Fruit fly (Drosophila melanogaster) whole organism, embryonic: ENCODE data around the gene Actn.

Experiments
- Blimp-1 ChIP-seq: fragments of 200-800 bp; sonication (Bioruptor generic); optimal IDR thresholded peaks from 3 replicates; lab custom pipeline; 2018; ENCODE audit warnings: missing biosample characterization, missing genetic modification characterization, mild to moderate bottlenecking, moderate library complexity, missing genetic modification reagents
- CG10654 ChIP-seq: fragments of 200-800 bp; sonication (Bioruptor generic); optimal IDR thresholded peaks from 2 replicates; lab custom pipeline; 2016; ENCODE audit warnings: missing biosample characterization, missing genetic modification characterization
- CG11504 ChIP-seq: fragments of 200-800 bp; sonication (Bioruptor generic); optimal IDR thresholded peaks from 3 replicates; lab custom pipeline; 2019; ENCODE audit warnings: missing biosample characterization, mild to moderate bottlenecking, missing genetic modification characterization, moderate library complexity
- CG12942 ChIP-seq: fragments of 200-800 bp; sonication (Bioruptor generic); optimal IDR thresholded peaks from 3 replicates; lab custom pipeline; 2016; ENCODE audit warnings: missing biosample characterization, missing genetic modification characterization
- CG13287 ChIP-seq: fragments of 200-800 bp; sonication (Bioruptor generic); IDR thresholded peaks from 2 replicates; pipeline ENCODE4 v1.3.6; 2022; ENCODE audit warnings: missing biosample characterization, missing genetic modification characterization; ENCODE audit not compliant: partially characterized antibody
- CG13424 ChIP-seq: fragments of 200-800 bp; sonication (Bioruptor generic); optimal IDR thresholded peaks from 2 replicates; lab custom pipeline; 2019; ENCODE audit warnings: missing biosample characterization, mild to moderate bottlenecking, missing genetic modification characterization, moderate library complexity
- CG14050 ChIP-seq: fragments of 200-800 bp; sonication (Bioruptor generic); IDR thresholded peaks from 3 replicates; pipeline ENCODE4 v1.3.6; 2022; ENCODE audit warnings: missing biosample characterization, missing genetic modification characterization
- CG15514 ChIP-seq: fragments of 200-800 bp; sonication (Bioruptor generic); optimal IDR thresholded peaks from 3 replicates; lab custom pipeline; 2017; ENCODE audit warnings: missing biosample characterization, missing genetic modification characterization, mild to moderate bottlenecking, moderate library complexity, missing genetic modification reagents
- CG15601 ChIP-seq: fragments of 200-800 bp; sonication (Bioruptor generic); optimal IDR thresholded peaks from 3 replicates; lab custom pipeline; 2019; ENCODE audit warnings: missing biosample characterization, mild to moderate bottlenecking, missing genetic modification characterization, moderate library complexity
- CG17361 ChIP-seq: fragments of 200-800 bp; sonication (Bioruptor generic); IDR thresholded peaks from 3 replicates; pipeline ENCODE4 v1.3.6; 2022; ENCODE audit warnings: missing biosample characterization, missing genetic modification characterization
- CG2712 ChIP-seq: fragments of 200-800 bp; optimal IDR thresholded peaks from 3 replicates; lab custom pipeline; 2019; ENCODE audit warnings: missing biosample characterization, mild to moderate bottlenecking, missing genetic modification characterization, moderate library complexity
- CG30403 ChIP-seq: fragments of 200-800 bp; sonication (Bioruptor generic); optimal IDR thresholded peaks from 3 replicates; lab custom pipeline; 2016; ENCODE audit warnings: missing biosample characterization, missing genetic modification characterization
- CG3847 ChIP-seq: fragments of 200-800 bp; sonication (Bioruptor generic); IDR thresholded peaks from 2 replicates; pipeline ENCODE4 v1.3.6; 2022; ENCODE audit warnings: missing biosample characterization, missing genetic modification characterization
- CG4282 ChIP-seq: fragments of 200-800 bp; sonication (Bioruptor generic); optimal IDR thresholded peaks from 2 replicates; lab custom pipeline; 2016; ENCODE audit warnings: missing biosample characterization, missing genetic modification characterization
- CG4360 ChIP-seq: fragments of 200-800 bp; sonication (Bioruptor generic); IDR thresholded peaks from 2 replicates; pipeline ENCODE4 v1.3.6; 2022; ENCODE audit warnings: missing biosample characterization, missing genetic modification characterization
- CG5245 ChIP-seq: fragments of 200-800 bp; sonication (Bioruptor generic); optimal IDR thresholded peaks from 3 replicates; lab custom pipeline; 2016; ENCODE audit warnings: missing biosample characterization, missing genetic modification characterization
- CG7839 ChIP-seq: fragments of 200-800 bp; sonication (Bioruptor generic); optimal IDR thresholded peaks from 3 replicates; lab custom pipeline; 2018; ENCODE audit warnings: missing biosample characterization, mild to moderate bottlenecking, missing genetic modification characterization, moderate library complexity
- Chrac-16 ChIP-seq: fragments of 200-800 bp; sonication (Bioruptor generic); optimal IDR thresholded peaks from 3 replicates; lab custom pipeline; 2016; ENCODE audit warnings: missing biosample characterization, missing genetic modification characterization
- D19A ChIP-seq: fragments of 200-800 bp; optimal IDR thresholded peaks from 3 replicates; lab custom pipeline; 2019; ENCODE audit warnings: missing biosample characterization, mild to moderate bottlenecking, missing genetic modification characterization, moderate library complexity
- Dbx ChIP-seq: fragments of 200-800 bp; sonication (Bioruptor generic); IDR thresholded peaks from 3 replicates; pipeline ENCODE4 v1.3.6; 2022; ENCODE audit warnings: missing biosample characterization, missing genetic modification characterization
- Drgx ChIP-seq: fragments of 200-800 bp; sonication (Bioruptor generic); IDR thresholded peaks from 2 replicates; pipeline ENCODE4 v1.3.6; 2022; ENCODE audit warnings: missing biosample characterization, missing genetic modification characterization
- HLH4C ChIP-seq: fragments of 200-800 bp; sonication (Bioruptor generic); IDR thresholded peaks from 3 replicates; pipeline ENCODE4 v1.3.6; 2022; ENCODE audit warnings: missing biosample characterization, missing genetic modification characterization; ENCODE audit not compliant: partially characterized antibody
- HLH54F ChIP-seq: fragments of 200-800 bp; sonication (Bioruptor generic); optimal IDR thresholded peaks from 3 replicates; lab custom pipeline; 2016; ENCODE audit warnings: missing biosample characterization, missing genetic modification characterization
- Hand ChIP-seq: fragments of 200-800 bp; sonication (Bioruptor generic); optimal IDR thresholded peaks from 2 replicates; lab custom pipeline; 2017; ENCODE audit warnings: mild to moderate bottlenecking, missing biosample characterization, missing genetic modification reagents, missing genetic modification characterization
- Hr78 ChIP-seq, 2 experiments: fragments of 200-800 bp in 1 of 2; fragments of >200 bp in 1 of 2; sonication (Bioruptor generic) in 1 of 2; optimal IDR thresholded peaks; 2 replicates each; lab custom pipeline; 2017 to 2019; ENCODE audit warnings: missing biosample characterization in 2 of 2, missing genetic modification characterization in 2 of 2, mild to moderate bottlenecking in 1 of 2, moderate library complexity in 1 of 2
- MTF-1 ChIP-seq: fragments of 200-800 bp; sonication (Bioruptor generic); optimal IDR thresholded peaks from 2 replicates; lab custom pipeline; 2018; ENCODE audit warnings: missing biosample characterization, mild to moderate bottlenecking, missing genetic modification characterization, borderline replicate concordance
- Med ChIP-seq: fragments of 200-800 bp; sonication (Bioruptor generic); peaks from one replicate; lab custom pipeline; 2016; ENCODE audit warnings: missing biosample characterization, missing genetic modification characterization, mild to moderate bottlenecking, inconsistent platforms, moderate library complexity
- Nf-YC ChIP-seq: fragments of 200-800 bp; optimal IDR thresholded peaks from 3 replicates; lab custom pipeline; 2019; ENCODE audit warnings: missing biosample characterization, mild to moderate bottlenecking, missing genetic modification characterization, moderate library complexity
- Ptx1 ChIP-seq: fragments of 200-800 bp; sonication (Bioruptor generic); IDR thresholded peaks from 2 replicates; pipeline ENCODE4 v1.3.6; 2022; ENCODE audit warnings: missing biosample characterization, missing genetic modification characterization
- TFAM ChIP-seq: fragments of 200-800 bp; sonication (Bioruptor generic); optimal IDR thresholded peaks from 2 replicates; lab custom pipeline; 2017; ENCODE audit warnings: missing biosample characterization, missing genetic modification characterization, inconsistent platforms
- Trl ChIP-seq, 3 experiments: fragments of >200 bp in 2 of 3; fragments of 200-800 bp in 1 of 3; sonication (Bioruptor generic) in 1 of 3; optimal IDR thresholded peaks; 2 replicates in 1 of 3; 3 replicates in 2 of 3; lab custom pipeline; 2016 to 2017; ENCODE audit warnings: missing biosample characterization in 1 of 3, missing genetic modification characterization in 1 of 3
- bbx ChIP-seq: fragments of 200-800 bp; sonication (Bioruptor generic); IDR thresholded peaks from 2 replicates; pipeline ENCODE4 v1.3.6; 2022; ENCODE audit warnings: missing biosample characterization, missing genetic modification characterization; ENCODE audit not compliant: partially characterized antibody
- bcd ChIP-seq: fragments of 200-800 bp; sonication (Bioruptor generic); optimal IDR thresholded peaks from 2 replicates; lab custom pipeline; 2017; ENCODE audit warnings: missing biosample characterization, mild to moderate bottlenecking, missing genetic modification characterization
- bsh ChIP-seq, 2 experiments: fragments of 200-800 bp; sonication (Bioruptor generic); optimal IDR thresholded peaks; 2 replicates each; lab custom pipeline; 2017 to 2018; ENCODE audit warnings: mild to moderate bottlenecking in 2 of 2, missing biosample characterization in 2 of 2, missing genetic modification characterization in 2 of 2, moderate library complexity in 1 of 2
- chif ChIP-seq, 2 experiments: fragments of 200-800 bp; sonication (Bioruptor generic); optimal IDR thresholded peaks; 3 replicates each; lab custom pipeline; 2016; ENCODE audit warnings: missing biosample characterization in 2 of 2, missing genetic modification characterization in 2 of 2
- chn ChIP-seq: fragments of 200-800 bp; sonication (Bioruptor generic); optimal IDR thresholded peaks from 2 replicates; lab custom pipeline; 2016; ENCODE audit warnings: missing biosample characterization, missing genetic modification characterization
- ci ChIP-seq: fragments of 200-800 bp; sonication (Bioruptor generic); IDR thresholded peaks from 3 replicates; pipeline ENCODE4 v1.3.6; 2022; ENCODE audit warnings: missing biosample characterization, missing genetic modification characterization
- knrl ChIP-seq: fragments of 200-800 bp; sonication (Bioruptor generic); IDR thresholded peaks from 3 replicates; pipeline ENCODE4 v1.3.6; 2022; ENCODE audit warnings: missing biosample characterization, missing genetic modification characterization; ENCODE audit not compliant: partially characterized antibody
- org-1 ChIP-seq: fragments of 200-800 bp; sonication (Bioruptor generic); optimal IDR thresholded peaks from 2 replicates; lab custom pipeline; 2017; ENCODE audit warnings: missing biosample characterization, missing genetic modification characterization
- pros ChIP-seq: fragments of 200-800 bp; sonication (Bioruptor generic); optimal IDR thresholded peaks from 3 replicates; lab custom pipeline; 2019; ENCODE audit warnings: missing biosample characterization, mild to moderate bottlenecking, missing genetic modification characterization, moderate library complexity
- pum ChIP-seq: fragments of 200-800 bp; sonication (Bioruptor generic); optimal IDR thresholded peaks from 2 replicates; lab custom pipeline; 2016; ENCODE audit warnings: missing biosample characterization, missing genetic modification characterization
- rib ChIP-seq: fragments of 200-800 bp; sonication (Bioruptor generic); IDR thresholded peaks from 2 replicates; pipeline ENCODE4 v1.3.6; 2022; ENCODE audit warnings: missing biosample characterization, missing genetic modification characterization
- seq ChIP-seq: fragments of 200-800 bp; sonication (Bioruptor generic); IDR thresholded peaks from 2 replicates; pipeline ENCODE4 v1.3.6; 2022; ENCODE audit warnings: missing biosample characterization, missing genetic modification characterization
- shn ChIP-seq: fragments of 200-800 bp; sonication (Bioruptor generic); optimal IDR thresholded peaks from 3 replicates; lab custom pipeline; 2016; ENCODE audit warnings: missing biosample characterization, missing genetic modification characterization
- sr ChIP-seq: fragments of 200-800 bp; sonication (Bioruptor generic); IDR thresholded peaks from 3 replicates; pipeline ENCODE4 v1.3.6; 2022; ENCODE audit warnings: missing biosample characterization, missing genetic modification characterization
- vvl ChIP-seq: fragments of 200-800 bp; sonication (Bioruptor generic); IDR thresholded peaks from 2 replicates; pipeline ENCODE4 v1.3.6; 2022; ENCODE audit warnings: missing biosample characterization, missing genetic modification characterization
- wdn ChIP-seq: fragments of 200-800 bp; sonication (Bioruptor generic); IDR thresholded peaks from 2 replicates; pipeline ENCODE4 v1.3.6; 2022; ENCODE audit warnings: missing biosample characterization, missing genetic modification characterization
- zen2 ChIP-seq: fragments of 200-800 bp; sonication (Bioruptor generic); IDR thresholded peaks from 3 replicates; pipeline ENCODE4 v1.3.6; 2022; ENCODE audit warnings: missing biosample characterization, missing genetic modification characterization; ENCODE audit not compliant: partially characterized antibody

Gene Actn

DNA sequence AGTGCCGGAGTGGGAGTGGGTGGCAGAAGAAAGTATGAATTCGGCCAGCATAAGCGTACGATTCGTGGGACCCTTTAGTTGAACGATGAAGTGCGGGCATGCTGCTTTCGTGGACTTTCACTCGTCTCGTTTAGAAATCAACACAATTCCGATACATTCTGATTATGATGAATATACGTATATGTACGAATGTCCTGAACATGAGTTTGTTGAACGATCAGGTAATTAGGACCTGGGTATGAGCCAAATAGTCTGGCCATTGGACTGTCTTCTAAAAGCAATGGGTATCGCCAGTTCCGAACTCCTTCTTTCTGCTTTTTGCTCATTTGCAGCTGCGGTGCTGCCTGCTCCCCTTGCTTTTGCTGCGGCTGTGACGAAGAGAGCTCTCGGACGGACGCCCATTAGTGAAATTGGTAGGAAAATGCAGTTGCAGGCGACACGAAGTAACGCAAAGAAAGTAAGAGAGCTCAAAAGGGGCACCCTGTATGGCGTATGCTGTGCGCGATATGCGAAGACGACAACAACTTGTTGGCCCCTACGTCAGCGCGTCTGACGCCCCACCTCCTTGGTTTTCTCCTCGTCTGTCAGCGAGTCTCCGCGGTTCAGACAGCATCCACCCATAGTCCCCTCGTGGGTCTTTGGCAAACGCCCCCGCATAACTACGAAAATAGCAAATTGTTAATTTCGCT lies 5.2 kb downstream of the Actn start (continued):
- TF ChIP-seq CG10654: no peak
- TF ChIP-seq vvl: no peak
- no peak for TF ChIP-seq Hand (GFP tag; lab: Kevin White, UChicago)
- peak; percentile 5 for TF ChIP-seq D19A (tag; lab: Kevin White, UChicago)
- TF ChIP-seq seq: 0 out of 2 replicates have a peak, but pooled peaks have one; percentile 25
- no peak for TF ChIP-seq Trl (optimal IDR thresholded peaks at IDR 0.05; lab: Kevin White, UChicago)
- TF ChIP-seq Trl (GFP tag; optimal IDR thresholded peaks at IDR 0.05; lab: Kevin White, UChicago): peak; percentile 25
- no peak for TF ChIP-seq CG3847 (GFP tag; lab: Robert Waterston, UW)
- TF ChIP-seq CG17361 (GFP tag; lab: Robert Waterston, UW): 0 out of 3 replicates have a peak, but pooled peaks have one; percentile 21
- peak; percentile 11 for TF ChIP-seq pum (GFP tag; lab: Kevin White, UChicago)
- TF ChIP-seq org-1 (GFP tag; lab: Kevin White, UChicago): no peak
- peak; percentile 14 for TF ChIP-seq CG12942
- peak; percentile 8 for TF ChIP-seq Chrac-16 (GFP tag; lab: Kevin White, UChicago)
- TF ChIP-seq CG15601 (tag; lab: Kevin White, UChicago): peak; percentile 4
- peak; percentile 14 for TF ChIP-seq HLH54F
- TF ChIP-seq CG14050 (GFP tag; lab: Robert Waterston, UW): no peak
- TF ChIP-seq CG7839 (tag; lab: Kevin White, UChicago): peak; percentile 18
- TF ChIP-seq CG30403 (GFP tag; lab: Kevin White, UChicago): peak; percentile 34
- TF ChIP-seq CG5245 (GFP tag; lab: Kevin White, UChicago): no peak
- TF ChIP-seq bsh (GFP tag; optimal IDR thresholded peaks at IDR 0.05; lab: Kevin White, UChicago): peak in 1 of 2 experiments; percentile 13
- TF ChIP-seq CG2712 (tag; lab: Kevin White, UChicago): no peak
- peak; percentile 50 for TF ChIP-seq CG11504
- TF ChIP-seq shn (GFP tag; lab: Kevin White, UChicago): peak; percentile 17
- no peak for TF ChIP-seq Hr78 (GFP tag; optimal IDR thresholded peaks at IDR 0.05; lab: Kevin White, UChicago)
- TF ChIP-seq rib: 0 out of 2 replicates have a peak, but pooled peaks have one; percentile 53
- TF ChIP-seq Blimp-1 (GFP tag; lab: Kevin White, UChicago): peak; percentile 24
- TF ChIP-seq bcd (GFP tag; lab: Kevin White, UChicago): peak; percentile 4
- peak; percentile 13 for TF ChIP-seq CG13424 (tag; lab: Kevin White, UChicago)
- peak in 1 of 2 experiments; percentile 25 for TF ChIP-seq chif (GFP tag; optimal IDR thresholded peaks at IDR 0.05; lab: Kevin White, UChicago)

DNA sequence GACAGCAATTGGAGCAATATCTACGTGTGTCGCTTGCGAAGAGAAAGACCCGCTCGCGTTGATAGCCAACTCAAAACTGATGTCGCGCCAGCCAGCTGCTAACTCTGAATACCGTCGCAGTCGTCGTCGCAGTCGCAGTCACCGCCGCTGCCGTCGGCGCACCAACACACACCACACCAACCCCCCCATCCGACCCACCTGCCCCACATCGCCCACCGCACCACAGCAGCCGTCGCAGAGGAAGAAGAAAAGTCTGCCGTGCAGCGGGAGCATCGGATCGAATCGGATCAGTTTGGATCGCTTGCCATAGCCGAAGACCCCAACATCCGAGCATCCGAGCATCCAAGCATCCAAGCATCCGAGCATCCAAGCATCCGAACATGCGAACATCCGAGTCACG lies 5.7 kb downstream of the Actn start:
- peak; percentile 13; the same call in 1 of the 2 replicates for TF ChIP-seq Drgx (GFP tag; lab: Robert Waterston, UW)
- TF ChIP-seq pros (GFP tag; lab: Kevin White, UChicago): peak; percentile 13
- TF ChIP-seq Ptx1 (GFP tag; lab: Robert Waterston, UW): no peak
- TF ChIP-seq CG13287: peak; percentile 7; the same call in 1 of the 2 replicates
- TF ChIP-seq bbx (GFP tag; lab: Robert Waterston, UW): peak; percentile 41; the same call in 1 of the 2 replicates
- TF ChIP-seq Dbx: peak; percentile 17; the same call in 1 of the 3 replicates
- peak; percentile 77 for TF ChIP-seq sr (GFP tag; lab: Robert Waterston, UW)
- TF ChIP-seq Nf-YC (tag; lab: Kevin White, UChicago): peak; percentile 7
- TF ChIP-seq zen2 (GFP tag; lab: Robert Waterston, UW): 0 out of 3 replicates have a peak, but pooled peaks have one; percentile 23
- peak; percentile 16 for TF ChIP-seq MTF-1
- peak; percentile 7 for TF ChIP-seq CG15514
- TF ChIP-seq CG4360 (GFP tag; lab: Robert Waterston, UW): 0 out of 2 replicates have a peak, but pooled peaks have one; percentile 9
- TF ChIP-seq wdn (GFP tag; lab: Robert Waterston, UW): 0 out of 2 replicates have a peak, but pooled peaks have one; percentile 17
- TF ChIP-seq knrl (GFP tag; lab: Robert Waterston, UW): 0 out of 3 replicates have a peak, but pooled peaks have one; percentile 25
- TF ChIP-seq CG4282 (GFP tag; lab: Kevin White, UChicago): no peak
- TF ChIP-seq Med (GFP tag; lab: Kevin White, UChicago): peak; percentile 28
- TF ChIP-seq chn (GFP tag; lab: Kevin White, UChicago): peak; percentile 17
- 0 out of 3 replicates have a peak, but pooled peaks have one; percentile 18 for TF ChIP-seq HLH4C
- no peak for TF ChIP-seq TFAM (GFP tag; lab: Kevin White, UChicago)
- TF ChIP-seq ci: peak; percentile 57; the same call in 2 of the 3 replicates
